Worm (Caenorhabditis elegans) whole organism, L4 larva: ENCODE measurements around the gene enu-3.2.

ENCODE experiments used
- F49E8.2 ChIP-seq: sonication (generic microtip); optimal IDR thresholded peaks from 2 replicates; lab custom pipeline; 2016; ENCODE audit warnings: missing compliant biosample characterization, mild to moderate bottlenecking, missing genetic modification characterization, borderline replicate concordance
- ZK546.5 ChIP-seq, 2 experiments: sonication (generic microtip); optimal IDR thresholded peaks; 2 replicates each; lab custom pipeline; 2017; ENCODE audit warnings: missing biosample characterization in 2 of 2, missing genetic modification characterization in 2 of 2
- aha-1 ChIP-seq: fragments of 150-350 bp; peaks from one replicate; lab custom pipeline; 2014; ENCODE audit warnings: missing biosample characterization, missing genetic modification characterization
- arid-1 ChIP-seq: fragments of 200-800 bp; sonication (Bioruptor generic); conservative IDR thresholded peaks from 2 replicates; pipeline ENCODE4 v1.3.6; 2022; ENCODE audit warnings: missing genetic modification reagents, missing genetic modification characterization, missing compliant biosample characterization
- ceh-32 ChIP-seq: sonication (generic microtip); optimal IDR thresholded peaks from 2 replicates; lab custom pipeline; 2016; ENCODE audit warnings: mild to moderate bottlenecking, missing genetic modification characterization, missing compliant biosample characterization; ENCODE audit not compliant: poor library complexity
- ces-1 ChIP-seq: fragments of 150-350 bp; sonication (generic microtip); optimal IDR thresholded peaks from 4 replicates; lab custom pipeline; 2014; ENCODE audit warnings: missing biosample characterization, missing genetic modification reagents, missing genetic modification characterization
- daf-12 ChIP-seq: fragments of 150-350 bp; optimal IDR thresholded peaks from 2 replicates; lab custom pipeline; 2014; ENCODE audit warnings: missing biosample characterization, missing genetic modification reagents, missing genetic modification characterization
- daf-16 ChIP-seq, 3 experiments: sonication (generic microtip); optimal IDR thresholded peaks; 2 replicates each; lab custom pipeline; 2016 to 2017; ENCODE audit warnings: missing genetic modification characterization in 3 of 3, missing genetic modification reagents in 3 of 3, mild to moderate bottlenecking in 2 of 3, missing compliant biosample characterization in 2 of 3, missing biosample characterization in 1 of 3, moderate library complexity in 1 of 3
- daf-19 ChIP-seq: fragments of 200-800 bp; sonication (Bioruptor generic); conservative IDR thresholded peaks from 2 replicates; pipeline ENCODE4 v1.3.6; 2022; ENCODE audit warnings: missing genetic modification characterization, missing compliant biosample characterization
- daf-8 ChIP-seq: fragments of 200-800 bp; sonication (Bioruptor generic); IDR thresholded peaks from 2 replicates; pipeline ENCODE4 v1.3.6; 2022; ENCODE audit warnings: missing genetic modification characterization, missing compliant biosample characterization
- dve-1 ChIP-seq: sonication (generic microtip); optimal IDR thresholded peaks from 2 replicates; lab custom pipeline; 2017; ENCODE audit warnings: antibody characterized with exemption, mild to moderate bottlenecking, missing genetic modification characterization, missing compliant biosample characterization; ENCODE audit not compliant: insufficient read depth
- egl-27 ChIP-seq: sonication (generic microtip); optimal IDR thresholded peaks from 3 replicates; lab custom pipeline; 2017; ENCODE audit warnings: missing biosample characterization, missing genetic modification reagents, missing genetic modification characterization
- fos-1 ChIP-seq: fragments of 150-350 bp; optimal IDR thresholded peaks from 2 replicates; lab custom pipeline; 2014; ENCODE audit warnings: missing biosample characterization, missing genetic modification characterization
- hlh-11 ChIP-seq: fragments of 200-800 bp; sonication (Bioruptor generic); optimal IDR thresholded peaks from 2 replicates; lab custom pipeline; 2018; ENCODE audit warnings: mild to moderate bottlenecking, missing genetic modification characterization, missing compliant biosample characterization
- hmg-1.1 ChIP-seq: fragments of 200-800 bp; sonication (Bioruptor generic); IDR thresholded peaks from 2 replicates; pipeline ENCODE4 v1.3.6; 2022; ENCODE audit warnings: missing genetic modification reagents, missing genetic modification characterization, missing compliant biosample characterization
- jun-1 ChIP-seq: fragments of 150-350 bp; optimal IDR thresholded peaks from 2 replicates; lab custom pipeline; 2014; ENCODE audit warnings: missing biosample characterization, missing genetic modification reagents, missing genetic modification characterization
- madf-9 ChIP-seq: fragments of 200-800 bp; sonication (Bioruptor generic); conservative IDR thresholded peaks from 2 replicates; pipeline ENCODE4 v1.3.6; 2022; ENCODE audit warnings: missing genetic modification reagents, missing genetic modification characterization, missing compliant biosample characterization
- mxl-3 ChIP-seq: fragments of 200-800 bp; sonication (Bioruptor generic); optimal IDR thresholded peaks from 2 replicates; lab custom pipeline; 2018; ENCODE audit warnings: mild to moderate bottlenecking, missing genetic modification characterization, missing compliant biosample characterization
- nhr-11 ChIP-seq: fragments of 150-350 bp; optimal IDR thresholded peaks from 2 replicates; lab custom pipeline; 2014; ENCODE audit warnings: missing biosample characterization, missing genetic modification characterization
- nhr-28 ChIP-seq: fragments of 150-350 bp; optimal IDR thresholded peaks from 2 replicates; lab custom pipeline; 2014; ENCODE audit warnings: missing biosample characterization, missing genetic modification characterization
- nhr-41 ChIP-seq: fragments of 200-800 bp; sonication (Bioruptor generic); IDR thresholded peaks from 2 replicates; pipeline ENCODE4 v1.3.6; 2022; ENCODE audit warnings: missing genetic modification reagents, missing genetic modification characterization, missing compliant biosample characterization
- nhr-6 ChIP-seq: fragments of 150-350 bp; optimal IDR thresholded peaks from 2 replicates; lab custom pipeline; 2014; ENCODE audit warnings: missing biosample characterization, missing genetic modification characterization
- pqm-1 ChIP-seq: sonication (generic microtip); optimal IDR thresholded peaks from 2 replicates; lab custom pipeline; 2017; ENCODE audit warnings: missing biosample characterization, missing genetic modification characterization
- spr-1 ChIP-seq: sonication (generic microtip); optimal IDR thresholded peaks from 2 replicates; lab custom pipeline; 2016; ENCODE audit warnings: mild to moderate bottlenecking, missing genetic modification characterization, missing compliant biosample characterization
- tra-1 ChIP-seq: fragments of 200-800 bp; sonication (Bioruptor generic); IDR thresholded peaks from 2 replicates; pipeline ENCODE4 v1.3.6; 2022; ENCODE audit warnings: missing genetic modification reagents, missing genetic modification characterization, missing compliant biosample characterization
- unc-62 ChIP-seq, 3 experiments: fragments of 150-350 bp in 1 of 3; sonication (generic microtip); optimal IDR thresholded peaks in 2 of 3; peaks in 1 of 3; 1 replicate in 1 of 3; 2 replicates in 2 of 3; lab custom pipeline; 2014 to 2017; ENCODE audit warnings: missing biosample characterization in 3 of 3, missing genetic modification characterization in 3 of 3, missing genetic modification reagents in 3 of 3, missing genotype in 1 of 3
- zfp-2 ChIP-seq: sonication (generic microtip); optimal IDR thresholded peaks from 2 replicates; lab custom pipeline; 2016; ENCODE audit warnings: mild to moderate bottlenecking, missing genetic modification characterization, missing compliant biosample characterization
- zip-2 ChIP-seq: fragments of 150-350 bp; optimal IDR thresholded peaks from 2 replicates; lab custom pipeline; 2014; ENCODE audit warnings: missing biosample characterization, missing genetic modification characterization

The enu-3.2 gene

ce11 chrIII:4779855-4780254, 5.2 kb downstream of the enu-3.2 start, which contains the start of gene B0393.9 (continued):
- TF ChIP-seq zfp-2 (tag; lab: Kevin White, UChicago) (no peak), nhr-28 (tag; lab: Kevin White, UChicago) (peak; percentile 35), ces-1 (GFP tag; lab: Kevin White, UChicago) (no peak), pqm-1 (tag; lab: Kevin White, UChicago) (peak; percentile 12)
- TF ChIP-seq, all 104 proteins: peak for 5

ce11 chrIII:4778003-4778402, 7.0 kb downstream of the enu-3.2 start, which contains the start of gene B0393.7:
Gene B0393.7 (minus strand): TSS chrIII:4778103.
- no peak for TF ChIP-seq hmg-1.1
- TF ChIP-seq aha-1 (tag; lab: Kevin White, UChicago) = peak; percentile 88
- TF ChIP-seq daf-16 (GFP tag; optimal IDR thresholded peaks at IDR 0.05; lab: Kevin White, UChicago) = no peak
- peak; percentile 17 for TF ChIP-seq daf-16 (tag; optimal IDR thresholded peaks at IDR 0.05; lab: Kevin White, UChicago)

- TF ChIP-seq jun-1 (no peak), aha-1 (tag; lab: Kevin White, UChicago) (peak; percentile 96)
- TF ChIP-seq, all 104 proteins: peak for 1
These were observed 17.0 kb downstream of the enu-3.2 start for ce11 chrIII:4767869-4768645.

ce11 chrIII:4766842-4767241, 18.2 kb downstream of the enu-3.2 start:
- no peak for TF ChIP-seq ceh-32 (tag; lab: Kevin White, UChicago)
- TF ChIP-seq unc-62 (GFP tag; optimal IDR thresholded peaks at IDR 0.05 in 1 of 2; lab: Kevin White, UChicago) = peak in 1 of 2 experiments; percentile 75
- TF ChIP-seq unc-62 (tag; optimal IDR thresholded peaks at IDR 0.05; lab: Kevin White, UChicago) = no peak
- TF ChIP-seq nhr-28 (tag; lab: Kevin White, UChicago) = peak; percentile 47
- TF ChIP-seq mxl-3 (GFP tag; lab: Kevin White, UChicago) = peak; percentile 9
- no peak for TF ChIP-seq nhr-11
- TF ChIP-seq, all 104 proteins: peak for 3

ce11 chrIII:4765474-4765873, 19.6 kb downstream of the enu-3.2 start, which contains the start of gene B0393.5:
Gene B0393.5 (plus strand): TSS chrIII:4765774.
- TF ChIP-seq spr-1 (no peak), mxl-3 (GFP tag; lab: Kevin White, UChicago) (peak; percentile 18), aha-1 (tag; lab: Kevin White, UChicago) (peak; percentile 4), ces-1 (GFP tag; lab: Kevin White, UChicago) (no peak), jun-1 (no peak), daf-8 (GFP tag; lab: Robert Waterston, UW) (no peak), arid-1 (no peak), dve-1 (no peak)

- TF ChIP-seq spr-1 = no peak
- no peak for TF ChIP-seq ZK546.5 (tag; optimal IDR thresholded peaks at IDR 0.05; lab: Kevin White, UChicago)
- no peak for TF ChIP-seq madf-9 (GFP tag; lab: Robert Waterston, UW)
- TF ChIP-seq nhr-6 (tag; lab: Kevin White, UChicago) = no peak
- no peak for TF ChIP-seq nhr-41 (GFP tag; lab: Robert Waterston, UW)
- no peak for TF ChIP-seq zip-2 (tag; lab: Kevin White, UChicago)
- no peak for TF ChIP-seq daf-12
- no peak for TF ChIP-seq fos-1 (tag; lab: Kevin White, UChicago)
- no peak for TF ChIP-seq hlh-11 (tag; lab: Kevin White, UChicago)
- TF ChIP-seq daf-19 = no peak
- no peak for TF ChIP-seq tra-1
- no peak for TF ChIP-seq F49E8.2 (tag; lab: Kevin White, UChicago)
- no peak for TF ChIP-seq egl-27 (tag; lab: Kevin White, UChicago)
These were observed 21.5 kb downstream of the enu-3.2 start, which contains the start of gene B0393.4 for ce11 chrIII:4763509-4763908. Gene B0393.4 (minus strand): TSS chrIII:4763609.
